Worm (Caenorhabditis elegans) whole organism, early embryonic: ENCODE measurements around the gene cdl-1.

Experiments
- ama-1 ChIP-seq: fragments of 150-350 bp; optimal IDR thresholded peaks from 2 replicates; lab custom pipeline; 2014
- ceh-36 ChIP-seq: sonication (generic microtip); optimal IDR thresholded peaks from 2 replicates; lab custom pipeline; 2016; ENCODE audit warnings: missing genetic modification characterization, inconsistent platforms, missing compliant biosample characterization
- flt-1 ChIP-seq: fragments of 200-800 bp; sonication (Bioruptor generic); IDR thresholded peaks from 2 replicates; pipeline ENCODE4 v1.3.6; 2022; ENCODE audit warnings: missing genetic modification characterization, missing compliant biosample characterization
- hmbx-1 ChIP-seq: sonication (generic microtip); optimal IDR thresholded peaks from 2 replicates; lab custom pipeline; 2016; ENCODE audit warnings: mild to moderate bottlenecking, missing genetic modification characterization, missing compliant biosample characterization
- scrt-1 ChIP-seq: fragments of 200-800 bp; sonication (Bioruptor generic); IDR thresholded peaks from 2 replicates; pipeline ENCODE4 v1.3.6; 2022; ENCODE audit warnings: missing genetic modification characterization, missing compliant biosample characterization
- sea-1 ChIP-seq: fragments of 200-800 bp; sonication (Bioruptor generic); conservative IDR thresholded peaks from 2 replicates; pipeline ENCODE4 v1.3.6; 2022; ENCODE audit warnings: missing genetic modification characterization, missing compliant biosample characterization
- tbx-37 ChIP-seq: fragments of 200-800 bp; sonication (Bioruptor generic); conservative IDR thresholded peaks from 2 replicates; pipeline ENCODE4 v1.3.6; 2022; ENCODE audit warnings: missing genetic modification reagents, missing genetic modification characterization, missing compliant biosample characterization

DNA sequence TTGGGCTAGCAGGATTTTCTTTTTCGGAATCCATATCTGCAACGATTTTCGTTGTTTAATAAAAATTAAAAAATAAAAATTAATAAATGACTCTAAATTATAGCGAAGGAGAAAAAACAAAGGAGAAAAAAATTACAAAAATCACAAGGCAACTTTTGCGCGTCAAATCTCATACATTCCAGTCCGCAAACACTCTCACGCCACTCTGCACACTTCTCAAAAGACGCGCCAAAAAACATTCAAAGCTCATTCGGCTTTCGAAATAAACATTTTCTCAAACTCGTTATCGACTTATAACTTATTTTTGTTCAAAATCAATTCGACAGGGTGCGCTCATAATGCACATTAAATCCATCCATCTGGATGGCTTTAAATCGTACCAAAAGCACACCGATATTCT is 38.8 kb downstream of the cdl-1 start, which contains the start of the genes R06F6.12 and mix-1:
- TF ChIP-seq sea-1 (GFP tag; lab: Robert Waterston, UW) (no peak), ama-1 (lab: Kevin White, UChicago) (no peak), flt-1 (no peak), tbx-37 (GFP tag; lab: Robert Waterston, UW) (no peak), ceh-36 (tag; lab: Kevin White, UChicago) (no peak), hmbx-1 (tag; lab: Kevin White, UChicago) (no peak), scrt-1 (GFP tag; lab: Robert Waterston, UW) (no peak)
